Worm (Caenorhabditis elegans) whole organism, late embryonic: ENCODE measurements around the gene C02B10.3.

Experiments
- F13H6.1 ChIP-seq: sonication (generic microtip); optimal IDR thresholded peaks from 2 replicates; lab custom pipeline; 2016; ENCODE audit warnings: missing genetic modification characterization, missing compliant biosample characterization
- K02D7.2 ChIP-seq: sonication (generic microtip); optimal IDR thresholded peaks from 2 replicates; lab custom pipeline; 2017; ENCODE audit warnings: mild to moderate bottlenecking, missing genetic modification characterization, missing compliant biosample characterization
- K09A11.1 ChIP-seq: sonication (generic microtip); optimal IDR thresholded peaks from 2 replicates; lab custom pipeline; 2017; ENCODE audit warnings: antibody characterized with exemption, mild to moderate bottlenecking, missing genetic modification characterization, missing compliant biosample characterization; ENCODE audit not compliant: insufficient read depth
- ahr-1 ChIP-seq: sonication (generic microtip); optimal IDR thresholded peaks from 2 replicates; lab custom pipeline; 2016; ENCODE audit warnings: missing genetic modification characterization, missing compliant biosample characterization
- ceh-2 ChIP-seq: sonication (generic microtip); optimal IDR thresholded peaks from 2 replicates; lab custom pipeline; 2016; ENCODE audit warnings: missing genotype, missing genetic modification characterization, missing compliant biosample characterization
- ceh-31 ChIP-seq: sonication (generic microtip); optimal IDR thresholded peaks from 2 replicates; lab custom pipeline; 2016; ENCODE audit warnings: missing genetic modification characterization, missing compliant biosample characterization
- ceh-34 ChIP-seq: sonication (generic microtip); optimal IDR thresholded peaks from 2 replicates; lab custom pipeline; 2016; ENCODE audit warnings: mild to moderate bottlenecking, missing genetic modification characterization, missing compliant biosample characterization
- ceh-45 ChIP-seq: fragments of 200-800 bp; sonication (Bioruptor generic); IDR thresholded peaks from 2 replicates; pipeline ENCODE4 v1.3.6; 2022; ENCODE audit warnings: missing genetic modification reagents, missing genetic modification characterization, missing compliant biosample characterization
- ceh-48 ChIP-seq: sonication (generic microtip); optimal IDR thresholded peaks from 2 replicates; lab custom pipeline; 2016; ENCODE audit warnings: missing genetic modification characterization, inconsistent platforms, missing compliant biosample characterization
- dve-1 ChIP-seq: sonication (generic microtip); optimal IDR thresholded peaks from 2 replicates; lab custom pipeline; 2017; ENCODE audit warnings: antibody characterized with exemption, mild to moderate bottlenecking, missing genetic modification characterization, missing compliant biosample characterization
- elt-2 ChIP-seq: sonication (generic microtip); optimal IDR thresholded peaks from 2 replicates; lab custom pipeline; 2016; ENCODE audit warnings: missing genetic modification reagents, missing genetic modification characterization, missing compliant biosample characterization
- ets-4 ChIP-seq: sonication (generic microtip); optimal IDR thresholded peaks from 2 replicates; lab custom pipeline; 2016; ENCODE audit warnings: missing genetic modification characterization, missing compliant biosample characterization
- fkh-10 ChIP-seq: fragments of 150-350 bp; optimal IDR thresholded peaks from 2 replicates; lab custom pipeline; 2014; ENCODE audit warnings: missing biosample characterization, missing genetic modification reagents, missing genetic modification characterization
- hlh-13 ChIP-seq: fragments of 200-800 bp; sonication (Bioruptor generic); optimal IDR thresholded peaks from 2 replicates; lab custom pipeline; 2018; ENCODE audit warnings: mild to moderate bottlenecking, missing genetic modification characterization, missing compliant biosample characterization
- hlh-15 ChIP-seq: sonication (generic microtip); optimal IDR thresholded peaks from 2 replicates; lab custom pipeline; 2016; ENCODE audit warnings: missing genetic modification characterization, missing compliant biosample characterization
- lim-6 ChIP-seq: sonication (generic microtip); optimal IDR thresholded peaks from 2 replicates; lab custom pipeline; 2016; ENCODE audit warnings: missing genetic modification characterization, missing compliant biosample characterization
- lin-11 ChIP-seq: fragments of 200-800 bp; sonication (Bioruptor generic); optimal IDR thresholded peaks from 2 replicates; lab custom pipeline; 2018; ENCODE audit warnings: mild to moderate bottlenecking, missing genetic modification characterization, missing compliant biosample characterization
- mec-3 ChIP-seq: sonication (generic microtip); optimal IDR thresholded peaks from 2 replicates; lab custom pipeline; 2016; ENCODE audit warnings: borderline replicate concordance, missing genetic modification characterization, missing compliant biosample characterization
- nfya-1 ChIP-seq: sonication (generic microtip); optimal IDR thresholded peaks from 2 replicates; lab custom pipeline; 2017; ENCODE audit warnings: missing genetic modification characterization, mild to moderate bottlenecking, missing compliant biosample characterization, antibody characterized with exemption, moderate library complexity
- nhr-11 ChIP-seq: fragments of 150-350 bp; optimal IDR thresholded peaks from 2 replicates; lab custom pipeline; 2014; ENCODE audit warnings: missing biosample characterization, missing genetic modification characterization
- npax-4 ChIP-seq: sonication (generic microtip); optimal IDR thresholded peaks from 2 replicates; lab custom pipeline; 2016; ENCODE audit warnings: missing genetic modification characterization, missing compliant biosample characterization
- pat-9 ChIP-seq: fragments of 200-800 bp; sonication (Bioruptor generic); optimal IDR thresholded peaks from 2 replicates; lab custom pipeline; 2018; ENCODE audit warnings: mild to moderate bottlenecking, missing genetic modification characterization, moderate library complexity, missing compliant biosample characterization
- pax-1 ChIP-seq: fragments of 150-350 bp; optimal IDR thresholded peaks from 2 replicates; lab custom pipeline; 2014; ENCODE audit warnings: missing biosample characterization, missing genetic modification characterization
- pha-2 ChIP-seq: sonication (generic microtip); optimal IDR thresholded peaks from 2 replicates; lab custom pipeline; 2017; ENCODE audit warnings: mild to moderate bottlenecking, missing genetic modification characterization, missing compliant biosample characterization
- ref-2 ChIP-seq: sonication (generic microtip); optimal IDR thresholded peaks from 2 replicates; lab custom pipeline; 2016; ENCODE audit warnings: missing genetic modification characterization, missing compliant biosample characterization
- sox-2 ChIP-seq: fragments of 200-800 bp; sonication (Bioruptor generic); IDR thresholded peaks from 2 replicates; pipeline ENCODE4 v1.3.6; 2022; ENCODE audit warnings: missing genetic modification reagents, missing genetic modification characterization, missing compliant biosample characterization
- syd-9 ChIP-seq: sonication (generic microtip); optimal IDR thresholded peaks from 2 replicates; lab custom pipeline; 2016; ENCODE audit warnings: mild to moderate bottlenecking, missing genetic modification characterization, moderate library complexity, missing compliant biosample characterization
- tbx-2 ChIP-seq: sonication (generic microtip); optimal IDR thresholded peaks from 2 replicates; lab custom pipeline; 2016; ENCODE audit warnings: missing genetic modification characterization, missing compliant biosample characterization
- ttx-3 ChIP-seq: sonication (generic microtip); optimal IDR thresholded peaks from 2 replicates; lab custom pipeline; 2016; ENCODE audit warnings: missing genetic modification reagents, missing genetic modification characterization, missing compliant biosample characterization
- unc-3 ChIP-seq, 2 experiments: fragments of 200-800 bp in 1 of 2; sonication (Bioruptor generic) in 1 of 2; sonication (generic microtip) in 1 of 2; conservative IDR thresholded peaks in 1 of 2; optimal IDR thresholded peaks in 1 of 2; 2 replicates each; pipeline versions ENCODE4 v1.3.6 to Lab custom; 2016 to 2022; ENCODE audit warnings: missing compliant biosample characterization in 2 of 2, missing genetic modification characterization in 2 of 2, missing genetic modification reagents in 1 of 2
- unc-42 ChIP-seq: sonication (generic microtip); optimal IDR thresholded peaks from 2 replicates; lab custom pipeline; 2016; ENCODE audit warnings: missing genotype, missing genetic modification characterization, missing compliant biosample characterization
- unc-55 ChIP-seq: sonication (generic microtip); optimal IDR thresholded peaks from 2 replicates; lab custom pipeline; 2017; ENCODE audit warnings: missing biosample characterization, missing genetic modification reagents, missing genetic modification characterization
- unc-86 ChIP-seq: sonication (generic microtip); optimal IDR thresholded peaks from 2 replicates; lab custom pipeline; 2016; ENCODE audit warnings: missing genetic modification characterization, missing compliant biosample characterization

The C02B10.3 gene

ce11 chrIV:5108971-5109370 is 5.9 kb upstream of the C02B10.3 start:
- TF ChIP-seq unc-42 (tag; lab: Kevin White, UChicago) (peak; percentile 88), syd-9 (tag; lab: Kevin White, UChicago) (no peak)

ce11 chrIV:5101945-5102344 is 1.1 kb downstream of the C02B10.3 start:
- TF ChIP-seq sox-2 (no peak), ahr-1 (tag; lab: Kevin White, UChicago) (no peak), hlh-13 (no peak), hlh-15 (no peak), fkh-10 (GFP tag; lab: Kevin White, UChicago) (no peak)

ce11 chrIV:5100145-5100544 is 2.9 kb downstream of the C02B10.3 start:
- TF ChIP-seq ref-2 (tag; lab: Kevin White, UChicago) (no peak), elt-2 (no peak), pha-2 (tag; lab: Kevin White, UChicago) (no peak), unc-42 (tag; lab: Kevin White, UChicago) (peak; percentile 88), unc-86 (no peak), ceh-34 (tag; lab: Kevin White, UChicago) (no peak), ttx-3 (tag; lab: Kevin White, UChicago) (no peak), mec-3 (no peak), tbx-2 (tag; lab: Kevin White, UChicago) (peak; percentile 52), K02D7.2 (peak; percentile 23), lin-11 (tag; lab: Kevin White, UChicago) (no peak), unc-3 (GFP tag; conservative IDR thresholded peaks at IDR 0.05; lab: Robert Waterston, UW) (no peak), unc-3 (tag; optimal IDR thresholded peaks at IDR 0.05; lab: Kevin White, UChicago) (no peak), ets-4 (tag; lab: Kevin White, UChicago) (no peak), sox-2 (no peak), fkh-10 (GFP tag; lab: Kevin White, UChicago) (no peak), ceh-45 (GFP tag; lab: Robert Waterston, UW) (0 out of 2 replicates have a peak, but pooled peaks have one; percentile 38), pax-1 (tag; lab: Kevin White, UChicago) (no peak), nfya-1 (tag; lab: Kevin White, UChicago) (no peak), lim-6 (tag; lab: Kevin White, UChicago) (no peak), ceh-2 (tag; lab: Kevin White, UChicago) (no peak), nhr-11 (tag; lab: Kevin White, UChicago) (no peak), hlh-13 (no peak), unc-55 (no peak), K09A11.1 (tag; lab: Kevin White, UChicago) (no peak)

ce11 chrIV:5093462-5093861 is 9.6 kb downstream of the C02B10.3 start:
- TF ChIP-seq nfya-1 (tag; lab: Kevin White, UChicago) = no peak
- 0 out of 2 replicates have a peak, but pooled peaks have one; percentile 10 for TF ChIP-seq sox-2

ce11 chrIV:5090993-5091793 is 11.9 kb downstream of the C02B10.3 start, which contains the start of the genes snpn-1 and C02B10.4:
snpn-1 (minus strand) TSS chrIV:5091043.
C02B10.4 (plus strand) TSS chrIV:5091586.
- TF ChIP-seq npax-4 (no peak), F13H6.1 (tag; lab: Kevin White, UChicago) (no peak), elt-2 (peak; percentile 31), ceh-48 (tag; lab: Kevin White, UChicago) (peak; percentile 70), dve-1 (tag; lab: Kevin White, UChicago) (no peak), nfya-1 (tag; lab: Kevin White, UChicago) (peak; percentile 38), pat-9 (tag; lab: Kevin White, UChicago) (no peak), pax-1 (tag; lab: Kevin White, UChicago) (peak; percentile 28), unc-42 (tag; lab: Kevin White, UChicago) (peak; percentile 78), K09A11.1 (tag; lab: Kevin White, UChicago) (no peak), ceh-31 (tag; lab: Kevin White, UChicago) (peak; percentile 27), unc-3 (GFP tag; conservative IDR thresholded peaks at IDR 0.05; lab: Robert Waterston, UW) (no peak), unc-3 (tag; optimal IDR thresholded peaks at IDR 0.05; lab: Kevin White, UChicago) (no peak)
- TF ChIP-seq, all 69 proteins: peak for 6
